Worm (Caenorhabditis elegans): ENCODE data around the gene syf-2.

DNA sequence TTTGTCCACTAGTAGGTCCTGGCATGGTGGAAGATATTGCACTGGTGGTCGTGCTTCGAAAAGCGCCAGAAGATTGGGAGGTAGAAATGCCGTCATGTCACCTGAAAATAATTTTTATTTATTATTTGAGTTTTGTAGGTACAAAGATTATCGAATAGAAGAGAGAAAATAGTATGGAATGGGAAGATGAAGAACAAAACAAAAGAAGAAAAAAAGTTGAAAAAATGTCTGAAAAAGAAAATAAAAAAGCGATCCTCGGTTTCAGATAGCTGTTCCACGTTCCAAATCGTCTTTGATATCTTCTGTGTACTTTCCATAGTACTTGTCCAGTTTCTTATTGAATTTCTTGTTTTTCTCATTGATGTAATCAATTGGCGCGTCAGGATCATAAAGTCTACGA lies 860 bp downstream of the syf-2 start, which contains the start of gene rnp-7:
- no peak for TF ChIP-seq him-1 (tag; optimal IDR thresholded peaks at IDR 0.05)
- no peak for TF ChIP-seq W03F9.2 (tag; optimal IDR thresholded peaks at IDR 0.05)
